Worm (Caenorhabditis elegans): ENCODE data around the gene usp-33.

- TF ChIP-seq ama-1 (optimal IDR thresholded peaks at IDR 0.05) (no peak), B0310.2 (tag; optimal IDR thresholded peaks at IDR 0.05) (no peak), sea-1 (GFP tag; conservative IDR thresholded peaks at IDR 0.05) (no peak), flt-1 (GFP tag; IDR thresholded peaks at IDR 0.05) (no peak), scrt-1 (GFP tag; IDR thresholded peaks at IDR 0.05) (no peak), ceh-36 (tag; optimal IDR thresholded peaks at IDR 0.05) (no peak), ceh-13 (GFP tag; optimal IDR thresholded peaks at IDR 0.05) (no peak), hmg-4 (GFP tag; optimal IDR thresholded peaks at IDR 0.05) (no peak), pes-1 (GFP tag; IDR thresholded peaks at IDR 0.05) (no peak)
These were observed 49.4 kb downstream of the usp-33 start, which contains the start of gene K09E9.7 for ce11 chrX:15640603-15641002.

Data from whole organism, early embryonic.